Fruit fly (Drosophila melanogaster): ENCODE data around the gene Slob.

- TF ChIP-seq Dll (optimal IDR thresholded peaks at IDR 0.05) (no peak), CG8478 (optimal IDR thresholded peaks at IDR 0.05) (no peak), usp (GFP tag; optimal IDR thresholded peaks at IDR 0.05) (no peak)
These were observed 55.6 kb downstream of the Slob start for dm6 chr2L:7619234-7619633.

Measured in whole organism.